Fruit fly (Drosophila melanogaster): ENCODE measurements around the gene Cad96Ca.
A peak's percentile ranks its signal among the peaks of the same experiment; 100 is the strongest.

Cad96Ca gene

dm6 chr3R:25247379-25247869, 39.3 kb upstream of the Cad96Ca start, which contains the start of the genes RpS27 and Nup37 (continued):
- TF ChIP-seq CG6175 (GFP tag; IDR thresholded peaks at IDR 0.05) = peak; percentile 98
- TF ChIP-seq Fer1 (GFP tag; optimal IDR thresholded peaks at IDR 0.05) = peak; percentile 98
- peak; percentile 96 for TF ChIP-seq CG13894 (tag; optimal IDR thresholded peaks at IDR 0.05)
- peak; percentile 93 for TF ChIP-seq CG31224 (GFP tag; IDR thresholded peaks at IDR 0.05)
- TF ChIP-seq gfzf (GFP tag; optimal IDR thresholded peaks at IDR 0.05) = peak; percentile 96
- TF ChIP-seq CG7987 (GFP tag; optimal IDR thresholded peaks at IDR 0.05) = peak; percentile 100
- peak; percentile 72 for TF ChIP-seq Ravus (GFP tag; IDR thresholded peaks at IDR 0.05)
- peak; percentile 94 for TF ChIP-seq CG6654 (GFP tag; optimal IDR thresholded peaks at IDR 0.05)
- TF ChIP-seq usp (GFP tag; optimal IDR thresholded peaks at IDR 0.05) = no peak
- TF ChIP-seq CG11695 (GFP tag; IDR thresholded peaks at IDR 0.05) = peak; percentile 89
- TF ChIP-seq Ada2b (GFP tag; IDR thresholded peaks at IDR 0.05) = peak; percentile 87
- peak; percentile 94 for TF ChIP-seq jing (GFP tag; optimal IDR thresholded peaks at IDR 0.05)
- TF ChIP-seq CG15269 (tag; optimal IDR thresholded peaks at IDR 0.05) = peak; percentile 94
- TF ChIP-seq disco-r (GFP tag; optimal IDR thresholded peaks at IDR 0.05) = peak; percentile 98
- peak; percentile 92 for TF ChIP-seq Oaz (GFP tag; IDR thresholded peaks at IDR 0.05)
- TF ChIP-seq CG4404 (GFP tag; IDR thresholded peaks at IDR 0.05) = peak; percentile 89
- TF ChIP-seq CG2116 (GFP tag; optimal IDR thresholded peaks at IDR 0.05) = peak; percentile 94
- TF ChIP-seq CG3847 (GFP tag; IDR thresholded peaks at IDR 0.05) = peak; percentile 98
- TF ChIP-seq crc (GFP tag; optimal IDR thresholded peaks at IDR 0.05) = peak; percentile 97
- peak; percentile 100 for TF ChIP-seq CG34376 (GFP tag; optimal IDR thresholded peaks at IDR 0.05)
- peak; percentile 92 for TF ChIP-seq dimm (GFP tag; IDR thresholded peaks at IDR 0.05)
- TF ChIP-seq CG11398 (GFP tag; optimal IDR thresholded peaks at IDR 0.05) = peak; percentile 99
- peak; percentile 99 for TF ChIP-seq CG9609 (GFP tag; optimal IDR thresholded peaks at IDR 0.05)
- no peak for TF ChIP-seq CG34224 (GFP tag; IDR thresholded peaks at IDR 0.05; ENCODE audit: partially characterized antibody)
- peak; percentile 94 for TF ChIP-seq ro (GFP tag; IDR thresholded peaks at IDR 0.05)
- peak; percentile 91 for TF ChIP-seq CG9215 (GFP tag; IDR thresholded peaks at IDR 0.05)
- TF ChIP-seq CG2712 (tag; optimal IDR thresholded peaks at IDR 0.05) = peak; percentile 94
- peak; percentile 99 for TF ChIP-seq Hey (tag; optimal IDR thresholded peaks at IDR 0.05)
- TF ChIP-seq CG8944 (GFP tag; optimal IDR thresholded peaks at IDR 0.05) = peak; percentile 98
- TF ChIP-seq Meics (GFP tag; optimal IDR thresholded peaks at IDR 0.05) = peak; percentile 99
- peak; percentile 97 for TF ChIP-seq Atf-2 (GFP tag; optimal IDR thresholded peaks at IDR 0.05)
- TF ChIP-seq CG7963 (GFP tag; IDR thresholded peaks at IDR 0.05; ENCODE audit: partially characterized antibody) = no peak
- peak; percentile 99 for TF ChIP-seq CG13775 (GFP tag; optimal IDR thresholded peaks at IDR 0.05)
- TF ChIP-seq pb (GFP tag; optimal IDR thresholded peaks at IDR 0.05) = peak; percentile 99
- TF ChIP-seq Doc2 (GFP tag; IDR thresholded peaks at IDR 0.05) = peak; percentile 94
- TF ChIP-seq Bteb2 (GFP tag; optimal IDR thresholded peaks at IDR 0.05) = peak; percentile 97
- TF ChIP-seq CG4282 (GFP tag; optimal IDR thresholded peaks at IDR 0.05) = peak; percentile 97
- TF ChIP-seq Deaf1 (tag; optimal IDR thresholded peaks at IDR 0.05) = peak; percentile 69
- TF ChIP-seq vvl (GFP tag; IDR thresholded peaks at IDR 0.05) = peak; percentile 98
- peak; percentile 97 for TF ChIP-seq gro (GFP tag; optimal IDR thresholded peaks at IDR 0.05)
- peak; percentile 96 for TF ChIP-seq CG17186 (GFP tag; optimal IDR thresholded peaks at IDR 0.05)
- peak; percentile 98 for TF ChIP-seq repo (GFP tag; optimal IDR thresholded peaks at IDR 0.05)
- TF ChIP-seq Spps (tag; optimal IDR thresholded peaks at IDR 0.05) = peak; percentile 82
- TF ChIP-seq CG34422 (GFP tag; IDR thresholded peaks at IDR 0.05) = peak; percentile 97
- no peak for TF ChIP-seq tna (GFP tag; IDR thresholded peaks at IDR 0.05; ENCODE audit: partially characterized antibody)
- TF ChIP-seq CG17802 (tag; optimal IDR thresholded peaks at IDR 0.05) = peak; percentile 94
- peak; percentile 79 for TF ChIP-seq Adf1 (GFP tag; IDR thresholded peaks at IDR 0.05)
- no peak for TF ChIP-seq CG2129 (GFP tag; IDR thresholded peaks at IDR 0.05; ENCODE audit: partially characterized antibody)
- TF ChIP-seq tup (GFP tag; optimal IDR thresholded peaks at IDR 0.05) = peak; percentile 93
- peak; percentile 96 for TF ChIP-seq CG33557 (GFP tag; optimal IDR thresholded peaks at IDR 0.05)
- TF ChIP-seq CG12942 (GFP tag; optimal IDR thresholded peaks at IDR 0.05) = peak; percentile 97
